Worm (Caenorhabditis elegans): ENCODE measurements around the gene epg-5.

DNA sequence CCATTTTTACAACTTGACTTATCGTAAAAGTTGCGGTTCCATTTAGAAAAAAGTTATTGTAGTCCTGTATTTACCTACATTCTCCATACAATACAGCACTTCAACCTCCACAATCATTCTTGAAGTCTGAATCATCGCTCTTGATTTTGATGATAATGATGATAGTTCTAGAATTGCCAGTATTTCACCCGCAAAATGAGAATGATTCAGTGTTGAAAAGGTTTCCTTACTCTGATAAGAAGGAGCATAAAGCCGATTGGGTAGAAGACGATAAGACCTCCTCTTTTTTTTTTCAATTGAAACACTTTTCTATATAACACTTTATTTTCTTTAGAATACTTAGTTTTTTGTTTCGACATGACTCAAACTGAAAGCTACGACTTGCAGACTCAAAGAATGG lies 21.6 kb upstream of the epg-5 start, which contains the start of gene T19D12.4:
- TF ChIP-seq sea-1 (GFP tag; conservative IDR thresholded peaks at IDR 0.05) (no peak), aly-1 (tag; optimal IDR thresholded peaks at IDR 0.05) (no peak), B0310.2 (tag; optimal IDR thresholded peaks at IDR 0.05) (no peak), hnd-1 (tag; optimal IDR thresholded peaks at IDR 0.05) (no peak), pes-1 (GFP tag; IDR thresholded peaks at IDR 0.05) (no peak), ama-1 (optimal IDR thresholded peaks at IDR 0.05) (no peak), hmbx-1 (tag; optimal IDR thresholded peaks at IDR 0.05) (no peak), tra-4 (tag; optimal IDR thresholded peaks at IDR 0.05) (no peak)
